Worm (Caenorhabditis elegans) whole organism, midembryonic: ENCODE measurements around the gene timp-1.

ENCODE experiments used
- T22C8.4 ChIP-seq: fragments of 200-800 bp; sonication (Bioruptor generic); IDR thresholded peaks from 2 replicates; pipeline ENCODE4 v1.3.6; 2022; ENCODE audit warnings: missing genetic modification characterization, missing compliant biosample characterization
- cog-1 ChIP-seq: sonication (generic microtip); optimal IDR thresholded peaks from 2 replicates; lab custom pipeline; 2016; ENCODE audit warnings: missing genetic modification characterization, missing compliant biosample characterization
- flt-1 ChIP-seq: fragments of 200-800 bp; sonication (Bioruptor generic); IDR thresholded peaks from 2 replicates; pipeline ENCODE4 v1.3.6; 2022; ENCODE audit warnings: missing genetic modification characterization, missing compliant biosample characterization
- klf-2 ChIP-seq: fragments of 200-800 bp; sonication (Bioruptor generic); conservative IDR thresholded peaks from 2 replicates; pipeline ENCODE4 v1.3.6; 2022; ENCODE audit warnings: missing genetic modification reagents, missing genetic modification characterization, missing compliant biosample characterization
- med-1 ChIP-seq: sonication (generic microtip); optimal IDR thresholded peaks from 2 replicates; lab custom pipeline; 2017; ENCODE audit warnings: missing genetic modification characterization, mild to moderate bottlenecking, missing compliant biosample characterization, antibody characterized with exemption, missing genetic modification reagents; ENCODE audit not compliant: insufficient read depth
- ref-1 ChIP-seq: fragments of 200-800 bp; sonication (Bioruptor generic); conservative IDR thresholded peaks from 2 replicates; pipeline ENCODE4 v1.3.6; 2022; ENCODE audit warnings: missing genetic modification reagents, missing genetic modification characterization, missing compliant biosample characterization
- tab-1 ChIP-seq: fragments of 200-800 bp; sonication (Bioruptor generic); IDR thresholded peaks from 2 replicates; pipeline ENCODE4 v1.3.6; 2022; ENCODE audit warnings: missing genetic modification characterization, missing compliant biosample characterization
- ztf-23 ChIP-seq: fragments of 200-800 bp; sonication (Bioruptor generic); IDR thresholded peaks from 2 replicates; pipeline ENCODE4 v1.3.6; 2022; ENCODE audit warnings: missing genetic modification reagents, missing genetic modification characterization, missing compliant biosample characterization
- ztf-29 ChIP-seq: fragments of 200-800 bp; sonication (Bioruptor generic); IDR thresholded peaks from 2 replicates; pipeline ENCODE4 v1.3.6; 2022; ENCODE audit warnings: missing genetic modification reagents, missing genetic modification characterization, missing compliant biosample characterization

The timp-1 gene

ce11 chrV:8171688-8172087, 35.3 kb upstream of the timp-1 start:
- TF ChIP-seq cog-1, result no peak
- TF ChIP-seq ztf-23 (GFP tag; lab: Robert Waterston, UW), result no peak
- no peak for TF ChIP-seq T22C8.4 (GFP tag; lab: Robert Waterston, UW)
- TF ChIP-seq tab-1 (GFP tag; lab: Robert Waterston, UW), result no peak
- no peak for TF ChIP-seq ztf-29 (GFP tag; lab: Robert Waterston, UW)
- TF ChIP-seq klf-2 (GFP tag; lab: Robert Waterston, UW), result no peak
- no peak for TF ChIP-seq med-1 (GFP tag; lab: Kevin White, UChicago)
- TF ChIP-seq flt-1, result no peak
- TF ChIP-seq ref-1 (GFP tag; lab: Robert Waterston, UW), result no peak

ce11 chrV:8177349-8177748, 29.7 kb upstream of the timp-1 start, which contains the start of gene F20D6.9:
Gene F20D6.9 (minus strand): TSS chrV:8177449.
- TF ChIP-seq ztf-23 (GFP tag; lab: Robert Waterston, UW), result no peak
- no peak for TF ChIP-seq flt-1

ce11 chrV:8178279-8178678, 28.8 kb upstream of the timp-1 start:
- TF ChIP-seq ztf-29 (GFP tag; lab: Robert Waterston, UW) (no peak), med-1 (GFP tag; lab: Kevin White, UChicago) (no peak), ref-1 (GFP tag; lab: Robert Waterston, UW) (no peak), tab-1 (GFP tag; lab: Robert Waterston, UW) (no peak), cog-1 (no peak), klf-2 (GFP tag; lab: Robert Waterston, UW) (no peak), T22C8.4 (GFP tag; lab: Robert Waterston, UW) (no peak), ztf-23 (GFP tag; lab: Robert Waterston, UW) (no peak), flt-1 (no peak)

- TF ChIP-seq ztf-29 (GFP tag; lab: Robert Waterston, UW), result no peak
- no peak for TF ChIP-seq ztf-23 (GFP tag; lab: Robert Waterston, UW)
- TF ChIP-seq tab-1 (GFP tag; lab: Robert Waterston, UW), result no peak
- TF ChIP-seq klf-2 (GFP tag; lab: Robert Waterston, UW), result no peak
- no peak for TF ChIP-seq cog-1
- no peak for TF ChIP-seq T22C8.4 (GFP tag; lab: Robert Waterston, UW)
- no peak for TF ChIP-seq ref-1 (GFP tag; lab: Robert Waterston, UW)
- TF ChIP-seq flt-1, result no peak
- no peak for TF ChIP-seq med-1 (GFP tag; lab: Kevin White, UChicago)
Measured at ce11 chrV:8178914-8179542, 28.0 kb upstream of the timp-1 start, which contains the start of gene srp-7. Gene srp-7 (plus strand): TSS chrV:8179126.

- TF ChIP-seq ztf-23 (GFP tag; lab: Robert Waterston, UW) (no peak), tab-1 (GFP tag; lab: Robert Waterston, UW) (no peak), flt-1 (no peak), T22C8.4 (GFP tag; lab: Robert Waterston, UW) (no peak), ztf-29 (GFP tag; lab: Robert Waterston, UW) (no peak), klf-2 (GFP tag; lab: Robert Waterston, UW) (no peak), med-1 (GFP tag; lab: Kevin White, UChicago) (no peak), cog-1 (no peak), ref-1 (GFP tag; lab: Robert Waterston, UW) (no peak)
Measured at ce11 chrV:8183384-8183783, 23.7 kb upstream of the timp-1 start, which contains the start of gene srp-8. Gene srp-8 (plus strand): TSS chrV:8183684.

ce11 chrV:8185737-8186136, 21.3 kb upstream of the timp-1 start, which contains the start of gene F20D6.2:
Gene F20D6.2 (plus strand): TSS chrV:8186037.
- TF ChIP-seq ztf-23 (GFP tag; lab: Robert Waterston, UW) (no peak), flt-1 (no peak), ref-1 (GFP tag; lab: Robert Waterston, UW) (no peak), tab-1 (GFP tag; lab: Robert Waterston, UW) (no peak), ztf-29 (GFP tag; lab: Robert Waterston, UW) (no peak), cog-1 (no peak), klf-2 (GFP tag; lab: Robert Waterston, UW) (no peak), med-1 (GFP tag; lab: Kevin White, UChicago) (no peak), T22C8.4 (GFP tag; lab: Robert Waterston, UW) (no peak)

ce11 chrV:8188421-8188820, 18.6 kb upstream of the timp-1 start, which contains the start of gene F20D6.15:
Gene F20D6.15 (minus strand): TSS chrV:8188467.
- TF ChIP-seq klf-2 (GFP tag; lab: Robert Waterston, UW) (no peak), ztf-29 (GFP tag; lab: Robert Waterston, UW) (no peak), T22C8.4 (GFP tag; lab: Robert Waterston, UW) (no peak), cog-1 (no peak), ztf-23 (GFP tag; lab: Robert Waterston, UW) (no peak), tab-1 (GFP tag; lab: Robert Waterston, UW) (no peak), ref-1 (GFP tag; lab: Robert Waterston, UW) (no peak), flt-1 (no peak), med-1 (GFP tag; lab: Kevin White, UChicago) (no peak)

ce11 chrV:8190016-8190415, 17.0 kb upstream of the timp-1 start, which contains the start of gene F20D6.12:
Gene F20D6.12 (minus strand): TSS chrV:8190116.
- no peak for TF ChIP-seq med-1 (GFP tag; lab: Kevin White, UChicago)
- TF ChIP-seq flt-1, result no peak
- no peak for TF ChIP-seq cog-1
- TF ChIP-seq tab-1 (GFP tag; lab: Robert Waterston, UW), result no peak
- no peak for TF ChIP-seq ztf-29 (GFP tag; lab: Robert Waterston, UW)
- no peak for TF ChIP-seq T22C8.4 (GFP tag; lab: Robert Waterston, UW)
- no peak for TF ChIP-seq ztf-23 (GFP tag; lab: Robert Waterston, UW)
- no peak for TF ChIP-seq ref-1 (GFP tag; lab: Robert Waterston, UW)
- TF ChIP-seq klf-2 (GFP tag; lab: Robert Waterston, UW), result no peak

- TF ChIP-seq med-1 (GFP tag; lab: Kevin White, UChicago), result no peak
- no peak for TF ChIP-seq cog-1
- no peak for TF ChIP-seq ztf-23 (GFP tag; lab: Robert Waterston, UW)
- no peak for TF ChIP-seq tab-1 (GFP tag; lab: Robert Waterston, UW)
- TF ChIP-seq klf-2 (GFP tag; lab: Robert Waterston, UW), result no peak
Measured at ce11 chrV:8190430-8190829, 16.6 kb upstream of the timp-1 start, which contains the start of gene F20D6.1. Gene F20D6.1 (plus strand): TSS chrV:8190730.
